Fruit fly (Drosophila melanogaster) whole organism, wandering third instar larva: ENCODE results near the gene CG10877.

Experiments
- Abd-B ChIP-seq: fragments of >200 bp; optimal IDR thresholded peaks from 2 replicates; lab custom pipeline; 2017; ENCODE audit warnings: missing biosample characterization, missing genetic modification characterization
- CG32264 ChIP-seq: fragments of 200-800 bp; sonication (Bioruptor generic); optimal IDR thresholded peaks from 2 replicates; lab custom pipeline; 2016; ENCODE audit warnings: missing biosample characterization, missing genetic modification characterization
- CG9705 ChIP-seq: fragments of 200-800 bp; sonication (Bioruptor generic); optimal IDR thresholded peaks from 2 replicates; lab custom pipeline; 2018; ENCODE audit warnings: missing biosample characterization, mild to moderate bottlenecking, missing genetic modification characterization
- CrebA ChIP-seq: fragments of 200-800 bp; sonication (Bioruptor generic); optimal IDR thresholded peaks from 2 replicates; lab custom pipeline; 2016; ENCODE audit warnings: missing biosample characterization, mild to moderate bottlenecking, missing genetic modification characterization, borderline replicate concordance
- Dfd ChIP-seq: fragments of >200 bp; optimal IDR thresholded peaks from 2 replicates; lab custom pipeline; 2017; ENCODE audit warnings: missing biosample characterization, missing genetic modification characterization
- Dif ChIP-seq: fragments of 200-275, 200-300 bp; sonication (Bioruptor generic); optimal IDR thresholded peaks from 2 replicates; lab custom pipeline; 2018; ENCODE audit warnings: missing biosample characterization, missing genetic modification characterization; ENCODE audit not compliant: partially characterized antibody
- HLH106 ChIP-seq: fragments of 200-800 bp; optimal IDR thresholded peaks from 3 replicates; lab custom pipeline; 2019; ENCODE audit warnings: missing biosample characterization, mild to moderate bottlenecking, missing genetic modification characterization, moderate library complexity
- Hnf4 ChIP-seq: fragments of 200-800 bp; sonication (Bioruptor generic); optimal IDR thresholded peaks from 2 replicates; lab custom pipeline; 2016; ENCODE audit warnings: missing biosample characterization, mild to moderate bottlenecking, missing genetic modification characterization
- Hr78 ChIP-seq: fragments of >200 bp; optimal IDR thresholded peaks from 2 replicates; lab custom pipeline; 2017; ENCODE audit warnings: missing biosample characterization, missing genetic modification characterization
- Hr83 ChIP-seq: fragments of 200-300 bp; sonication (Bioruptor generic); optimal IDR thresholded peaks from 2 replicates; lab custom pipeline; 2016; ENCODE audit warnings: missing biosample characterization, mild to moderate bottlenecking, missing genetic modification characterization, moderate library complexity; ENCODE audit not compliant: poor library complexity, severe bottlenecking
- Jra ChIP-seq: sonication (Bioruptor generic); optimal IDR thresholded peaks from 2 replicates; lab custom pipeline; 2016; ENCODE audit warnings: missing biosample characterization, missing genetic modification characterization
- Mio ChIP-seq: sonication (Bioruptor generic); optimal IDR thresholded peaks from 2 replicates; lab custom pipeline; 2016; ENCODE audit warnings: missing biosample characterization, missing genetic modification characterization
- Myc ChIP-seq: fragments of >200 bp; optimal IDR thresholded peaks from 2 replicates; lab custom pipeline; 2017
- N ChIP-seq: fragments of >200 bp; optimal IDR thresholded peaks from 2 replicates; lab custom pipeline; 2018; ENCODE audit warnings: missing biosample characterization, missing external identifiers, missing genetic modification characterization
- OdsH ChIP-seq: fragments of 200-800 bp; sonication (Bioruptor generic); optimal IDR thresholded peaks from 2 replicates; lab custom pipeline; 2016; ENCODE audit warnings: missing biosample characterization, mild to moderate bottlenecking, missing genetic modification characterization
- Rel ChIP-seq, 2 experiments: fragments of 200-800 bp; sonication (Bioruptor generic) in 1 of 2; optimal IDR thresholded peaks; 2 replicates in 1 of 2; 3 replicates in 1 of 2; lab custom pipeline; 2016 to 2019; ENCODE audit warnings: mild to moderate bottlenecking in 2 of 2, missing biosample characterization in 2 of 2, missing genetic modification characterization in 2 of 2, moderate library complexity in 1 of 2
- Sp1 ChIP-seq: fragments of 200-800 bp; sonication (Bioruptor generic); optimal IDR thresholded peaks from 3 replicates; lab custom pipeline; 2019; ENCODE audit warnings: missing biosample characterization, mild to moderate bottlenecking, missing genetic modification characterization, moderate library complexity
- Vsx2 ChIP-seq: fragments of 200-300, 225-300 bp; sonication (Bioruptor generic); optimal IDR thresholded peaks from 2 replicates; lab custom pipeline; 2018; ENCODE audit warnings: missing biosample characterization, missing genetic modification characterization; ENCODE audit not compliant: partially characterized antibody
- brk ChIP-seq: fragments of 200-800 bp; sonication (Bioruptor generic); optimal IDR thresholded peaks from 2 replicates; lab custom pipeline; 2016; ENCODE audit warnings: missing biosample characterization, mild to moderate bottlenecking, missing genetic modification characterization
- dl ChIP-seq, 2 experiments: fragments of 175-275, 200-275 bp in 1 of 2; fragments of 200-275 bp in 1 of 2; sonication (Bioruptor generic); optimal IDR thresholded peaks; lab custom pipeline; 2018; ENCODE audit warnings: mild to moderate bottlenecking in 2 of 2, missing biosample characterization in 2 of 2, missing genetic modification characterization in 2 of 2, moderate library complexity in 2 of 2; ENCODE audit not compliant: partially characterized antibody in 2 of 2, insufficient read depth in 1 of 2
- dmrt93B ChIP-seq: fragments of 200-800 bp; sonication (Bioruptor generic); optimal IDR thresholded peaks from 2 replicates; lab custom pipeline; 2018; ENCODE audit warnings: missing biosample characterization, mild to moderate bottlenecking, missing genetic modification characterization
- dsf ChIP-seq: sonication (Bioruptor generic); optimal IDR thresholded peaks from 2 replicates; lab custom pipeline; 2016; ENCODE audit warnings: missing biosample characterization, missing genetic modification characterization, borderline replicate concordance
- ey ChIP-seq: fragments of 200-800 bp; sonication (Bioruptor generic); optimal IDR thresholded peaks from 2 replicates; lab custom pipeline; 2016; ENCODE audit warnings: missing biosample characterization, missing genetic modification characterization
- foxo ChIP-seq, 2 experiments: fragments of 200-800 bp; sonication (Bioruptor generic); optimal IDR thresholded peaks; 2 replicates in 1 of 2; 3 replicates in 1 of 2; lab custom pipeline; 2016 to 2017; ENCODE audit warnings: missing biosample characterization in 2 of 2, missing genetic modification characterization in 2 of 2
- fru ChIP-seq: fragments of 200-800 bp; sonication (Bioruptor generic); optimal IDR thresholded peaks from 3 replicates; lab custom pipeline; 2016; ENCODE audit warnings: missing biosample characterization, mild to moderate bottlenecking, missing genetic modification characterization
- h ChIP-seq: fragments of 200-800 bp; sonication (Bioruptor generic); optimal IDR thresholded peaks from 3 replicates; lab custom pipeline; 2016; ENCODE audit warnings: missing biosample characterization, mild to moderate bottlenecking, missing genetic modification characterization
- jim ChIP-seq: fragments of 175-275, 200-325 bp; sonication (Bioruptor generic); optimal IDR thresholded peaks from 2 replicates; lab custom pipeline; 2016; ENCODE audit warnings: missing biosample characterization, mild to moderate bottlenecking, missing genetic modification characterization
- psq ChIP-seq: fragments of 200-800 bp; sonication (Bioruptor generic); optimal IDR thresholded peaks from 3 replicates; lab custom pipeline; 2017; ENCODE audit warnings: missing biosample characterization, mild to moderate bottlenecking, missing genetic modification characterization, moderate library complexity
- rgr ChIP-seq: fragments of 200-800 bp; sonication (Bioruptor generic); optimal IDR thresholded peaks from 3 replicates; lab custom pipeline; 2016; ENCODE audit warnings: missing biosample characterization, mild to moderate bottlenecking, missing genetic modification characterization
- sage ChIP-seq: fragments of 200-800 bp; sonication (Bioruptor generic); optimal IDR thresholded peaks from 2 replicates; lab custom pipeline; 2016; ENCODE audit warnings: missing biosample characterization, mild to moderate bottlenecking, missing genetic modification characterization
- sv ChIP-seq: fragments of 200-800 bp; sonication (Bioruptor generic); optimal IDR thresholded peaks from 3 replicates; lab custom pipeline; 2016; ENCODE audit warnings: missing biosample characterization, missing genetic modification characterization
- usp ChIP-seq: fragments of >200 bp; optimal IDR thresholded peaks from 2 replicates; lab custom pipeline; 2017; ENCODE audit warnings: missing biosample characterization, missing genetic modification characterization
- woc ChIP-seq: sonication (Bioruptor generic); optimal IDR thresholded peaks from 2 replicates; lab custom pipeline; 2016; ENCODE audit warnings: missing biosample characterization, mild to moderate bottlenecking, missing genetic modification characterization

The CG10877 gene

dm6 chr3R:20555023-20555422 is 8.8 kb downstream of the CG10877 start:
- TF ChIP-seq Hnf4 (GFP tag; lab: Kevin White, UChicago) (no peak), dl (GFP tag; optimal IDR thresholded peaks at IDR 0.05; lab: Kevin White, UChicago; ENCODE audit: insufficient read depth in 1 of 2, partially characterized antibody in 2 of 2) (no peak), usp (GFP tag; lab: Kevin White, UChicago) (no peak), fru (peak; percentile 60), Rel (GFP tag; optimal IDR thresholded peaks at IDR 0.05; lab: Kevin White, UChicago) (no peak), Rel (tag; optimal IDR thresholded peaks at IDR 0.05; lab: Kevin White, UChicago) (no peak), CG32264 (GFP tag; lab: Kevin White, UChicago) (no peak), h (GFP tag; lab: Kevin White, UChicago) (peak; percentile 59), HLH106 (tag; lab: Kevin White, UChicago) (peak; percentile 23), foxo (GFP tag; optimal IDR thresholded peaks at IDR 0.05; lab: Kevin White, UChicago) (peak in 1 of 2 experiments; percentile 71), woc (GFP tag; lab: Kevin White, UChicago) (peak; percentile 45), Mio (GFP tag; lab: Kevin White, UChicago) (no peak), dsf (no peak), Hr78 (GFP tag; lab: Kevin White, UChicago) (no peak), OdsH (GFP tag; lab: Kevin White, UChicago) (no peak)

DNA sequence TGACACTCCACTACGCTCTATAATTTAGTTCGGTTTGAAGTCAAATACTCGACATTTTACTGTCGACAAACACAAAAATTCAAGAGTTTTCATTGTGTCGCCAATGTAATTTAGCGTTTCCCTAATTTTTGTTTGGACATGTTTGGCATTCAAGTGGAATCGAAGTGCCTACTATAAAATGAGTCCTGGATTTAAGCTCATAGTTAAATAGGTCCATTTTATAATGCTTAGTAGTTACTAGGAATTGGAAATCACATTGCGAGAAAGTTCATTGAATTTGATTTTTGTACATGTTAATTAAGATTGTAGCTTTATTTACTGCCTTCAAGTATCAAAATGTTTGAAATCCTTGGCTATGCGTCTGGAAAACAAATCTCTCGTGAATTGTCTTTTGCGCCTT is 9.6 kb downstream of the CG10877 start, which contains the start of gene att-ORFB:
Gene att-ORFB, minus strand, starts transcription at position 101 of the 400 bp plus-strand sequence.
- TF ChIP-seq Abd-B (no peak), Sp1 (no peak), N (GFP tag; lab: Kevin White, UChicago) (no peak), psq (GFP tag; lab: Kevin White, UChicago) (no peak), OdsH (GFP tag; lab: Kevin White, UChicago) (no peak), Mio (GFP tag; lab: Kevin White, UChicago) (no peak), dl (GFP tag; optimal IDR thresholded peaks at IDR 0.05; lab: Kevin White, UChicago; ENCODE audit: insufficient read depth in 1 of 2, partially characterized antibody in 2 of 2) (no peak), CrebA (GFP tag; lab: Kevin White, UChicago) (no peak), HLH106 (tag; lab: Kevin White, UChicago) (no peak), Hr83 (GFP tag; lab: Kevin White, UChicago) (no peak), fru (no peak)

DNA sequence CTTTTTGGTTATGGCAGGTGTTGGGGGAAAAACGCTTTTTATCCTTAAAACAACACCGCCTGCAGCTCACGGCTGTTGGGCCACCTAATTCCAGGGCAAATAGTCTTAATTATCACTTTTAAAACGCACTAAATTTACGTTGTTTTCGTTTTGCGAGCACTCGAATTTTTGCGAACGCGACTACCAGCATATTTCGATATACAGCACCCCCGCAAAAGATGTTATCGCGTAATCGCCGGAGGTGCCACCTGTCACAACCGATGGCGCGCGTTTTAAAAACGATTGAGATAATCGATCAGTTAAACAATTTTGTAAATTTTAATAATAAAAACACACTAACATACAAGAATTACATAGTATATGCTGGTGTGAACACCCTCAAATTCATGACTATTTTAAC is 11.8 kb downstream of the CG10877 start, which contains the start of gene Stat92E:
Gene Stat92E, minus strand, starts transcription at position 219 of the 400 bp plus-strand sequence.
- TF ChIP-seq dl (GFP tag; optimal IDR thresholded peaks at IDR 0.05; lab: Kevin White, UChicago; ENCODE audit: insufficient read depth in 1 of 2, partially characterized antibody in 2 of 2) = peak in 1 of 2 experiments; percentile 6
- TF ChIP-seq h (GFP tag; lab: Kevin White, UChicago) = peak; percentile 13
- TF ChIP-seq HLH106 (tag; lab: Kevin White, UChicago) = no peak

DNA sequence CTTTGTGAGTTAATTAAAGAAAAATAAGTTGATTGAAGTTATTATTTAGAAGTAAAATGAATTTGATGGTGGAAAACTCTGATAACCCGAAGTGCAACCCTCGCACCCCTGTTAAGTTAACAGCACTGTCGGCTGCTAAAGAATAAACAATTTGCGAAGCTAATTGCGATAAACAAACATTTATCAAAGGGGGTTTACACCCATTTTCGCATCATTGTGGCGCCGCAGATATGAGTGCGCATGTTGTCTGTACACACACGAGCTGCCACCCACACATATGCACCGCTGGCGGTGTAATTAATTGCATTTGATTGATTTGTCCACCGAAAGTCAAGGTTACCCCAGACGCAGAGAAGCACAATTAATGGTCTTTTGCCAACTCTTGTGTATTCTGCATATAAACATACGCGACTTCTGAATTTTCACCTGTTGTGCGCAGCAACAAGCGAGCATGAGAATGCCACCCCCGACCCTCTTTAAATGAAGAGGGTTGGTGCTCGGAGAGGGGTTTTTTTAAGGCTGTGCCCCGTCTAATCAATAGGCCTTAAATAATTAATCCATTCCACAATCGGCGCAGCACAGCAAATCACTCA is 12.3 kb downstream of the CG10877 start:
- TF ChIP-seq Jra (GFP tag; lab: Kevin White, UChicago) (no peak), Rel (GFP tag; optimal IDR thresholded peaks at IDR 0.05; lab: Kevin White, UChicago) (no peak), Rel (tag; optimal IDR thresholded peaks at IDR 0.05; lab: Kevin White, UChicago) (peak; percentile 98), dsf (no peak)

dm6 chr3R:20550632-20551486 is 13.0 kb downstream of the CG10877 start:
- TF ChIP-seq HLH106 (tag; lab: Kevin White, UChicago) (no peak), Sp1 (peak; percentile 25), CG32264 (GFP tag; lab: Kevin White, UChicago) (peak; percentile 50), N (GFP tag; lab: Kevin White, UChicago) (peak; percentile 19), woc (GFP tag; lab: Kevin White, UChicago) (peak; percentile 52), Hr78 (GFP tag; lab: Kevin White, UChicago) (no peak), OdsH (GFP tag; lab: Kevin White, UChicago) (peak; percentile 23), Jra (GFP tag; lab: Kevin White, UChicago) (no peak), ey (GFP tag; lab: Kevin White, UChicago) (no peak), dsf (no peak), Myc (no peak), Dif (GFP tag; lab: Kevin White, UChicago) (peak; percentile 37), Mio (GFP tag; lab: Kevin White, UChicago) (peak; percentile 23), psq (GFP tag; lab: Kevin White, UChicago) (no peak), Vsx2 (no peak), CrebA (GFP tag; lab: Kevin White, UChicago) (no peak), dmrt93B (no peak), sv (GFP tag; lab: Kevin White, UChicago) (no peak), rgr (GFP tag; lab: Kevin White, UChicago) (peak; percentile 40), CG9705 (GFP tag; lab: Kevin White, UChicago) (no peak), Dfd (GFP tag; lab: Kevin White, UChicago) (no peak), h (GFP tag; lab: Kevin White, UChicago) (peak; percentile 78), jim (peak; percentile 55), brk (GFP tag; lab: Kevin White, UChicago) (no peak), Rel (GFP tag; optimal IDR thresholded peaks at IDR 0.05; lab: Kevin White, UChicago) (no peak), Rel (tag; optimal IDR thresholded peaks at IDR 0.05; lab: Kevin White, UChicago) (no peak), sage (GFP tag; lab: Kevin White, UChicago) (no peak), fru (no peak), Hr83 (GFP tag; lab: Kevin White, UChicago) (peak; percentile 97)
